Fruit fly (Drosophila melanogaster) whole organism, embryonic: ENCODE measurements around the gene dock.

ENCODE experiments used
- Adf1 ChIP-seq: fragments of 200-800 bp; sonication (Bioruptor generic); IDR thresholded peaks from 2 replicates; pipeline ENCODE4 v1.3.6; 2022; ENCODE audit warnings: missing biosample characterization, missing genetic modification characterization
- B-H1 ChIP-seq: fragments of 200-800 bp; sonication (Bioruptor generic); IDR thresholded peaks from 3 replicates; pipeline ENCODE4 v1.3.6; 2022; ENCODE audit warnings: missing biosample characterization, missing genetic modification characterization
- Bteb2 ChIP-seq: fragments of 200-800 bp; sonication (Bioruptor generic); optimal IDR thresholded peaks from 2 replicates; lab custom pipeline; 2016; ENCODE audit warnings: missing biosample characterization, missing genetic modification characterization
- CG10267 ChIP-seq: fragments of 200-800 bp; sonication (Bioruptor generic); optimal IDR thresholded peaks from 2 replicates; lab custom pipeline; 2018; ENCODE audit warnings: missing biosample characterization, mild to moderate bottlenecking, missing genetic modification characterization, moderate library complexity
- CG10366 ChIP-seq: fragments of 200-800 bp; sonication (Bioruptor generic); IDR thresholded peaks from 2 replicates; pipeline ENCODE4 v1.3.6; 2022; ENCODE audit warnings: missing biosample characterization, missing genetic modification characterization
- CG10543 ChIP-seq: fragments of 200-800 bp; sonication (Bioruptor generic); optimal IDR thresholded peaks from 3 replicates; lab custom pipeline; 2017; ENCODE audit warnings: missing biosample characterization, mild to moderate bottlenecking, missing genetic modification characterization, moderate library complexity
- CG10565 ChIP-seq: fragments of 200-800 bp; sonication (Bioruptor generic); optimal IDR thresholded peaks from 3 replicates; lab custom pipeline; 2016; ENCODE audit warnings: missing biosample characterization, mild to moderate bottlenecking, missing genetic modification characterization
- CG14441 ChIP-seq: fragments of 200-800 bp; sonication (Bioruptor generic); IDR thresholded peaks from 2 replicates; pipeline ENCODE4 v1.3.6; 2022; ENCODE audit warnings: missing biosample characterization, missing genetic modification characterization
- CG15011 ChIP-seq: fragments of 200-800 bp; sonication (Bioruptor generic); optimal IDR thresholded peaks from 3 replicates; lab custom pipeline; 2018; ENCODE audit warnings: missing biosample characterization, mild to moderate bottlenecking, missing genetic modification characterization
- CG15601 ChIP-seq: fragments of 200-800 bp; sonication (Bioruptor generic); optimal IDR thresholded peaks from 3 replicates; lab custom pipeline; 2019; ENCODE audit warnings: missing biosample characterization, mild to moderate bottlenecking, missing genetic modification characterization, moderate library complexity
- CG15696 ChIP-seq: fragments of 200-800 bp; sonication (Bioruptor generic); optimal IDR thresholded peaks from 2 replicates; lab custom pipeline; 2019; ENCODE audit warnings: missing biosample characterization, mild to moderate bottlenecking, missing genetic modification characterization, moderate library complexity
- CG17829 ChIP-seq: fragments of 200-800 bp; optimal IDR thresholded peaks from 2 replicates; lab custom pipeline; 2019; ENCODE audit warnings: missing biosample characterization, mild to moderate bottlenecking, missing genetic modification characterization, moderate library complexity
- CG31224 ChIP-seq: fragments of 200-800 bp; sonication (Bioruptor generic); IDR thresholded peaks from 2 replicates; pipeline ENCODE4 v1.3.6; 2022; ENCODE audit warnings: missing biosample characterization, missing genetic modification characterization
- CG31365 ChIP-seq: fragments of 200-800 bp; sonication (Bioruptor generic); optimal IDR thresholded peaks from 2 replicates; lab custom pipeline; 2018; ENCODE audit warnings: missing biosample characterization, mild to moderate bottlenecking, missing genetic modification characterization
- CG31441 ChIP-seq: fragments of 200-800 bp; sonication (Bioruptor generic); IDR thresholded peaks from 2 replicates; pipeline ENCODE4 v1.3.6; 2022; ENCODE audit warnings: missing biosample characterization, missing genetic modification characterization
- CG33557 ChIP-seq: fragments of 200-800 bp; sonication (Bioruptor generic); optimal IDR thresholded peaks from 2 replicates; lab custom pipeline; 2019; ENCODE audit warnings: missing biosample characterization, mild to moderate bottlenecking, missing genetic modification characterization, moderate library complexity
- CG5953 ChIP-seq: fragments of 200-800 bp; sonication (Bioruptor generic); IDR thresholded peaks from 2 replicates; pipeline ENCODE4 v1.3.6; 2022; ENCODE audit warnings: missing biosample characterization, missing genetic modification characterization
- CG6654 ChIP-seq: fragments of 200-800 bp; sonication (Bioruptor generic); optimal IDR thresholded peaks from 2 replicates; lab custom pipeline; 2017; ENCODE audit warnings: missing biosample characterization, mild to moderate bottlenecking, missing genetic modification characterization
- CG7839 ChIP-seq: fragments of 200-800 bp; sonication (Bioruptor generic); optimal IDR thresholded peaks from 3 replicates; lab custom pipeline; 2018; ENCODE audit warnings: missing biosample characterization, mild to moderate bottlenecking, missing genetic modification characterization, moderate library complexity
- CG7928 ChIP-seq: fragments of 200-800 bp; sonication (Bioruptor generic); optimal IDR thresholded peaks from 2 replicates; lab custom pipeline; 2017; ENCODE audit warnings: missing biosample characterization, mild to moderate bottlenecking, missing genetic modification characterization
- CG8359 ChIP-seq: fragments of 200-800 bp; sonication (Bioruptor generic); optimal IDR thresholded peaks from 2 replicates; lab custom pipeline; 2017; ENCODE audit warnings: missing biosample characterization, mild to moderate bottlenecking, missing genetic modification characterization, borderline replicate concordance
- CG8944 ChIP-seq: fragments of 200-800 bp; sonication (Bioruptor generic); optimal IDR thresholded peaks from 3 replicates; lab custom pipeline; 2016; ENCODE audit warnings: missing biosample characterization, missing genetic modification characterization
- CG9727 ChIP-seq: fragments of 200-800 bp; sonication (Bioruptor generic); optimal IDR thresholded peaks from 3 replicates; lab custom pipeline; 2017; ENCODE audit warnings: missing biosample characterization, mild to moderate bottlenecking, missing genetic modification characterization
- Chrac-16 ChIP-seq: fragments of 200-800 bp; sonication (Bioruptor generic); optimal IDR thresholded peaks from 3 replicates; lab custom pipeline; 2016; ENCODE audit warnings: missing biosample characterization, missing genetic modification characterization
- CrebB ChIP-seq: fragments of 200-800 bp; sonication (Bioruptor generic); optimal IDR thresholded peaks from 3 replicates; lab custom pipeline; 2018; ENCODE audit warnings: missing biosample characterization, mild to moderate bottlenecking, missing genetic modification characterization
- HLH54F ChIP-seq: fragments of 200-800 bp; sonication (Bioruptor generic); optimal IDR thresholded peaks from 3 replicates; lab custom pipeline; 2016; ENCODE audit warnings: missing biosample characterization, missing genetic modification characterization
- MESR4 ChIP-seq: fragments of 200-800 bp; sonication (Bioruptor generic); optimal IDR thresholded peaks from 2 replicates; lab custom pipeline; 2018; ENCODE audit warnings: missing biosample characterization, mild to moderate bottlenecking, missing genetic modification characterization, moderate library complexity
- Max ChIP-seq: fragments of 200-800 bp; sonication (Bioruptor generic); optimal IDR thresholded peaks from 2 replicates; lab custom pipeline; 2016; ENCODE audit warnings: missing biosample characterization, mild to moderate bottlenecking, missing genetic modification characterization
- NK7.1 ChIP-seq: fragments of 200-800 bp; sonication (Bioruptor generic); optimal IDR thresholded peaks from 3 replicates; lab custom pipeline; 2016; ENCODE audit warnings: missing biosample characterization, missing genetic modification characterization
- Nf-YA ChIP-seq: fragments of 200-800 bp; sonication (Bioruptor generic); IDR thresholded peaks from 2 replicates; pipeline ENCODE4 v1.3.6; 2022; ENCODE audit warnings: missing biosample characterization, missing genetic modification characterization
- Optix ChIP-seq: fragments of 200-800 bp; sonication (Bioruptor generic); IDR thresholded peaks from 3 replicates; pipeline ENCODE4 v1.3.6; 2022; ENCODE audit warnings: missing biosample characterization, missing genetic modification characterization
- Side ChIP-seq: fragments of 200-800 bp; sonication (Bioruptor generic); optimal IDR thresholded peaks from 2 replicates; lab custom pipeline; 2016; ENCODE audit warnings: missing biosample characterization, missing genetic modification characterization
- Six4 ChIP-seq: fragments of 200-800 bp; sonication (Bioruptor generic); optimal IDR thresholded peaks from 2 replicates; lab custom pipeline; 2016; ENCODE audit warnings: missing biosample characterization, missing genetic modification characterization
- Tbp ChIP-seq: fragments of >200 bp; optimal IDR thresholded peaks from 2 replicates; lab custom pipeline; 2018; ENCODE audit warnings: missing biosample characterization, missing genetic modification characterization
- caup ChIP-seq: fragments of 200-800 bp; sonication (Bioruptor generic); optimal IDR thresholded peaks from 3 replicates; lab custom pipeline; 2017; ENCODE audit warnings: missing biosample characterization, mild to moderate bottlenecking, missing genetic modification characterization, moderate library complexity; ENCODE audit not compliant: severe bottlenecking
- chif ChIP-seq, 2 experiments: fragments of 200-800 bp; sonication (Bioruptor generic); optimal IDR thresholded peaks; 3 replicates each; lab custom pipeline; 2016; ENCODE audit warnings: missing biosample characterization in 2 of 2, missing genetic modification characterization in 2 of 2
- dpn ChIP-seq, 2 experiments: fragments of 200-800 bp; sonication (Bioruptor generic); optimal IDR thresholded peaks; 3 replicates each; lab custom pipeline; 2016; ENCODE audit warnings: missing biosample characterization in 2 of 2, missing genetic modification characterization in 2 of 2
- ems ChIP-seq: fragments of 200-800 bp; sonication (Bioruptor generic); optimal IDR thresholded peaks from 3 replicates; lab custom pipeline; 2016; ENCODE audit warnings: missing biosample characterization, missing genetic modification characterization
- gcm ChIP-seq: fragments of 200-800 bp; sonication (Bioruptor generic); optimal IDR thresholded peaks from 2 replicates; lab custom pipeline; 2019; ENCODE audit warnings: missing biosample characterization, mild to moderate bottlenecking, missing genetic modification characterization, moderate library complexity
- lov ChIP-seq, 2 experiments: fragments of 200-800 bp in 1 of 2; fragments of >200 bp in 1 of 2; sonication (Bioruptor generic) in 1 of 2; IDR thresholded peaks in 1 of 2; optimal IDR thresholded peaks in 1 of 2; 2 replicates in 1 of 2; 3 replicates in 1 of 2; pipeline versions ENCODE4 v1.3.6 to Lab custom; 2017 to 2022; ENCODE audit warnings: missing biosample characterization in 1 of 2, missing genetic modification characterization in 1 of 2
- nau ChIP-seq: fragments of 200-800 bp; sonication (Bioruptor generic); optimal IDR thresholded peaks from 3 replicates; lab custom pipeline; 2017; ENCODE audit warnings: missing biosample characterization, mild to moderate bottlenecking, missing genetic modification characterization, missing genetic modification reagents
- pita ChIP-seq: fragments of 200-800 bp; sonication (Bioruptor generic); optimal IDR thresholded peaks from 2 replicates; lab custom pipeline; 2017; ENCODE audit warnings: missing biosample characterization, mild to moderate bottlenecking, missing genetic modification characterization
- ranshi ChIP-seq: fragments of 200-800 bp; sonication (Bioruptor generic); IDR thresholded peaks from 2 replicates; pipeline ENCODE4 v1.3.6; 2022; ENCODE audit warnings: missing biosample characterization, missing genetic modification characterization
- run ChIP-seq: fragments of 200-800 bp; sonication (Bioruptor generic); optimal IDR thresholded peaks from 3 replicates; lab custom pipeline; 2018; ENCODE audit warnings: missing biosample characterization, mild to moderate bottlenecking, missing genetic modification characterization
- trem ChIP-seq: fragments of 200-800 bp; optimal IDR thresholded peaks from 3 replicates; lab custom pipeline; 2019; ENCODE audit warnings: missing biosample characterization, mild to moderate bottlenecking, missing genetic modification characterization, moderate library complexity
- twi ChIP-seq: fragments of 200-800 bp; optimal IDR thresholded peaks from 2 replicates; lab custom pipeline; 2019; ENCODE audit warnings: missing biosample characterization, mild to moderate bottlenecking, missing genetic modification characterization, moderate library complexity
- z ChIP-seq: fragments of 200-800 bp; sonication (Bioruptor generic); IDR thresholded peaks from 3 replicates; pipeline ENCODE4 v1.3.6; 2022; ENCODE audit warnings: missing biosample characterization, missing genetic modification characterization
- zen ChIP-seq: fragments of 200-800 bp; sonication (Bioruptor generic); optimal IDR thresholded peaks from 3 replicates; lab custom pipeline; 2018; ENCODE audit warnings: missing biosample characterization, mild to moderate bottlenecking, missing genetic modification characterization, moderate library complexity

The dock gene

dm6 chr2L:857897-858517 lies 32.2 kb downstream of the dock start (continued):
- TF ChIP-seq chif (GFP tag; optimal IDR thresholded peaks at IDR 0.05; lab: Kevin White, UChicago): peak; percentile 52 to 58
- TF ChIP-seq dpn (GFP tag; optimal IDR thresholded peaks at IDR 0.05; lab: Kevin White, UChicago): peak; percentile 30 to 39
- peak; percentile 8 for TF ChIP-seq Side (GFP tag; lab: Kevin White, UChicago)
- peak; percentile 29 for TF ChIP-seq gcm (GFP tag; lab: Kevin White, UChicago)
- TF ChIP-seq CG14441: peak; percentile 67
- peak; percentile 41 for TF ChIP-seq CG10267 (tag; lab: Kevin White, UChicago)
- TF ChIP-seq Nf-YA (GFP tag; lab: Robert Waterston, UW): 0 out of 2 replicates have a peak, but pooled peaks have one; percentile 22
- TF ChIP-seq CG5953: peak; percentile 72
- no peak for TF ChIP-seq nau
- TF ChIP-seq CG31224 (GFP tag; lab: Robert Waterston, UW): peak; percentile 36; the same call in 1 of the 2 replicates
- TF ChIP-seq twi (tag; lab: Kevin White, UChicago): peak; percentile 20
- TF ChIP-seq CG10565: no peak
- peak; percentile 66 for TF ChIP-seq CG7839 (tag; lab: Kevin White, UChicago)
- TF ChIP-seq Tbp (GFP tag; lab: Kevin White, UChicago): no peak
- no peak for TF ChIP-seq Max (GFP tag; lab: Kevin White, UChicago)
- peak; percentile 38; the same call in 1 of the 2 replicates for TF ChIP-seq CG31441
- TF ChIP-seq CG9727 (GFP tag; lab: Kevin White, UChicago): peak; percentile 29
- no peak for TF ChIP-seq CG15696 (tag; lab: Kevin White, UChicago)
- peak; percentile 64 for TF ChIP-seq CG10366 (GFP tag; lab: Robert Waterston, UW)
- TF ChIP-seq ranshi (GFP tag; lab: Robert Waterston, UW): peak; percentile 38; the same call in 1 of the 2 replicates
- no peak for TF ChIP-seq zen (tag; lab: Kevin White, UChicago)
- TF ChIP-seq ems (GFP tag; lab: Kevin White, UChicago): peak; percentile 15
- TF ChIP-seq CG7928: no peak
- no peak for TF ChIP-seq MESR4
- peak; percentile 4 for TF ChIP-seq CG33557 (GFP tag; lab: Kevin White, UChicago)
- no peak for TF ChIP-seq Adf1 (GFP tag; lab: Robert Waterston, UW)
- TF ChIP-seq Chrac-16 (GFP tag; lab: Kevin White, UChicago): peak; percentile 31
- peak; percentile 37 for TF ChIP-seq CG8944 (GFP tag; lab: Kevin White, UChicago)
- no peak for TF ChIP-seq CG31365 (tag; lab: Kevin White, UChicago)
- peak; percentile 20 for TF ChIP-seq CG17829 (tag; lab: Kevin White, UChicago)
- TF ChIP-seq lov (optimal IDR thresholded peaks at IDR 0.05; lab: Kevin White, UChicago): no peak
- no peak for TF ChIP-seq lov (GFP tag; IDR thresholded peaks at IDR 0.05; lab: Robert Waterston, UW)
- no peak for TF ChIP-seq CG8359
- TF ChIP-seq HLH54F: peak; percentile 27
- peak; percentile 53; the same call in 2 of the 3 replicates for TF ChIP-seq Optix (GFP tag; lab: Robert Waterston, UW)
- TF ChIP-seq CG10543 (GFP tag; lab: Kevin White, UChicago): no peak
- no peak for TF ChIP-seq trem
- TF ChIP-seq CG6654 (GFP tag; lab: Kevin White, UChicago): no peak
- no peak for TF ChIP-seq pita (GFP tag; lab: Kevin White, UChicago)
- no peak for TF ChIP-seq CG15011
- peak; percentile 20 for TF ChIP-seq CG15601 (tag; lab: Kevin White, UChicago)
- TF ChIP-seq NK7.1 (GFP tag; lab: Kevin White, UChicago): peak; percentile 8
- peak; percentile 54 for TF ChIP-seq B-H1
- TF ChIP-seq z (GFP tag; lab: Robert Waterston, UW): no peak
- TF ChIP-seq caup (GFP tag; lab: Kevin White, UChicago): peak; percentile 37
- no peak for TF ChIP-seq run
- peak; percentile 55 for TF ChIP-seq Six4
- TF ChIP-seq CrebB: peak; percentile 16
- no peak for TF ChIP-seq Bteb2 (GFP tag; lab: Kevin White, UChicago)
